Fruit fly (Drosophila melanogaster) whole organism, wandering third instar larva: ENCODE results near the gene CG31300.

Source experiments
- Abd-B ChIP-seq: fragments of >200 bp; optimal IDR thresholded peaks from 2 replicates; lab custom pipeline; 2017; ENCODE audit warnings: missing biosample characterization, missing genetic modification characterization
- Dfd ChIP-seq: fragments of >200 bp; optimal IDR thresholded peaks from 2 replicates; lab custom pipeline; 2017; ENCODE audit warnings: missing biosample characterization, missing genetic modification characterization
- Hnf4 ChIP-seq: fragments of 200-800 bp; sonication (Bioruptor generic); optimal IDR thresholded peaks from 2 replicates; lab custom pipeline; 2016; ENCODE audit warnings: missing biosample characterization, mild to moderate bottlenecking, missing genetic modification characterization
- OdsH ChIP-seq: fragments of 200-800 bp; sonication (Bioruptor generic); optimal IDR thresholded peaks from 2 replicates; lab custom pipeline; 2016; ENCODE audit warnings: missing biosample characterization, mild to moderate bottlenecking, missing genetic modification characterization
- Rel ChIP-seq, 2 experiments: fragments of 200-800 bp; sonication (Bioruptor generic) in 1 of 2; optimal IDR thresholded peaks; 2 replicates in 1 of 2; 3 replicates in 1 of 2; lab custom pipeline; 2016 to 2019; ENCODE audit warnings: mild to moderate bottlenecking in 2 of 2, missing biosample characterization in 2 of 2, missing genetic modification characterization in 2 of 2, moderate library complexity in 1 of 2
- Sp1 ChIP-seq: fragments of 200-800 bp; sonication (Bioruptor generic); optimal IDR thresholded peaks from 3 replicates; lab custom pipeline; 2019; ENCODE audit warnings: missing biosample characterization, mild to moderate bottlenecking, missing genetic modification characterization, moderate library complexity
- foxo ChIP-seq, 2 experiments: fragments of 200-800 bp; sonication (Bioruptor generic); optimal IDR thresholded peaks; 2 replicates in 1 of 2; 3 replicates in 1 of 2; lab custom pipeline; 2016 to 2017; ENCODE audit warnings: missing biosample characterization in 2 of 2, missing genetic modification characterization in 2 of 2
- lola ChIP-seq: fragments of >200 bp; optimal IDR thresholded peaks from 2 replicates; lab custom pipeline; 2017; ENCODE audit warnings: missing biosample characterization, missing genetic modification characterization
- sv ChIP-seq: fragments of 200-800 bp; sonication (Bioruptor generic); optimal IDR thresholded peaks from 3 replicates; lab custom pipeline; 2016; ENCODE audit warnings: missing biosample characterization, missing genetic modification characterization
- woc ChIP-seq: sonication (Bioruptor generic); optimal IDR thresholded peaks from 2 replicates; lab custom pipeline; 2016; ENCODE audit warnings: missing biosample characterization, mild to moderate bottlenecking, missing genetic modification characterization

The CG31300 gene

dm6 chr3R:25331103-25331502, 47.7 kb downstream of the CG31300 start, which contains the start of gene CHKov2:
Gene CHKov2, minus strand, starts transcription at chr3R:25331203.
- TF ChIP-seq OdsH (GFP tag; lab: Kevin White, UChicago) (no peak), Rel (GFP tag; optimal IDR thresholded peaks at IDR 0.05; lab: Kevin White, UChicago) (no peak), Rel (tag; optimal IDR thresholded peaks at IDR 0.05; lab: Kevin White, UChicago) (no peak), Hnf4 (no peak), lola (no peak), Sp1 (GFP tag; lab: Kevin White, UChicago) (no peak), sv (GFP tag; lab: Kevin White, UChicago) (no peak), Dfd (GFP tag; lab: Kevin White, UChicago) (no peak), foxo (GFP tag; optimal IDR thresholded peaks at IDR 0.05; lab: Kevin White, UChicago) (no peak), Abd-B (no peak), woc (GFP tag; lab: Kevin White, UChicago) (no peak)
